Worm (Caenorhabditis elegans): Measurements from ENCODE around the gene kel-10.

DNA sequence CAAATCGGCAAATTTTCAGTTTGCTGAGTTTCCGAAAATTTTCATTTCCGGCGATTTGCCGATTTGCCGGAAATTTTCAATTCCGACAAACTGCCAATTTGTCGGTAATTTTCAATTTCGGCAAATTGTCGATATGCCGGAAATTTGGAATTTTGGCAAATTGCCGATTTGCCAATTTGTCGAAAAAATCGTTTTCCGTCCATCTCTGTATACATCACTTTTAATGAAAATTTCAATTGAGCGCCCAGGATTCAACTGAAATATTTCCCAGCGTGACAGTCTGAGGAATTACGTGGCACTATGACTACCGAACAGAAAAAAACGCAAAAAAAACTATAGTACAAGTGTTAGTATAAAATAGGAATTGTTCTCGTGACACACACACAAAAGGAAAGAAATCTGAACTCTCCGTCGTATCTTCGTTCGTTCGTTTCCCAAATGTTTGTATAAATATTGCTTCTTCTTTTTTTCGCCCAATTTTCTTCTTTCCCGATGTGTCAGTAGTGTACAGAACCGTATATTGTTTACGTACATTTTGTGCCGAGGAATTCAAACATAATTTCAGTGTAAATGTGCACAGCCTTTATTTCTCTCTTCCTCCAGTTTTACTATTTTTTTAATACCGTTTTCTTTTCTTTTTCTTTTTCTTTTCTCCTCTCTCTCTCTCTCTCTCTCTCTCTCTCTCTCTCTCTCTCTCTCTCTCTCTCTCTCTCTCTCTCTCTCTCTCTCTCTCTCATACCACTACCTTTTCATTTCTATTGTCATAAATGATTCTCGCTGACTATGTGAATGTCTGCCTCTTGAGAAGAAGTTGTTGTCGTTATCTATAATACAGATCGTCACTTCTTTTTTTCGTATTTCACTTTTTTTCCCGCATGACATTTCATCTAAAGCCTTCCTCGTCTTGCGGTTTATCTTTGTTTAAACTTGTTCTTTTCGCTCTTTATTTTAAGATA is 31.5 kb upstream of the kel-10 start:
- TF ChIP-seq lin-11 (tag; optimal IDR thresholded peaks at IDR 0.05), result no peak
- no peak for TF ChIP-seq ama-1 (optimal IDR thresholded peaks at IDR 0.05)
- no peak for TF ChIP-seq ttx-3 (tag; optimal IDR thresholded peaks at IDR 0.05)
